Fruit fly (Drosophila melanogaster): Measurements from ENCODE around the gene CG14543.

CG14543 gene

dm6 chr3R:26081380-26081991 lies 25.1 kb downstream of the CG14543 start (continued):
- TF ChIP-seq NfI (GFP tag; optimal IDR thresholded peaks at IDR 0.05) = peak; percentile 28
- TF ChIP-seq gem (tag; optimal IDR thresholded peaks at IDR 0.05) = peak; percentile 78
- peak; percentile 82 for TF ChIP-seq CG2712 (tag; optimal IDR thresholded peaks at IDR 0.05)
- 0 out of 2 replicates have a peak, but pooled peaks have one; percentile 44 for TF ChIP-seq CG14014 (GFP tag; IDR thresholded peaks at IDR 0.05)
- peak; percentile 60 for TF ChIP-seq CG13424 (tag; optimal IDR thresholded peaks at IDR 0.05)
- no peak for TF ChIP-seq btn (GFP tag; optimal IDR thresholded peaks at IDR 0.05)
- TF ChIP-seq CG4730 (GFP tag; IDR thresholded peaks at IDR 0.05) = peak; percentile 27; the same call in 1 of the 2 replicates
- peak; percentile 47; the same call in 1 of the 2 replicates for TF ChIP-seq sisA (GFP tag; IDR thresholded peaks at IDR 0.05)
- TF ChIP-seq dmrt99B (tag; optimal IDR thresholded peaks at IDR 0.05) = peak; percentile 69
- peak; percentile 64 for TF ChIP-seq Oli (tag; optimal IDR thresholded peaks at IDR 0.05)
- TF ChIP-seq CG6254 (GFP tag; optimal IDR thresholded peaks at IDR 0.05) = peak; percentile 73
- TF ChIP-seq E2f1 (GFP tag; IDR thresholded peaks at IDR 0.05) = peak; percentile 30; the same call in 1 of the 2 replicates

- TF ChIP-seq CG15011 (GFP tag; optimal IDR thresholded peaks at IDR 0.05) (no peak), CG2712 (tag; optimal IDR thresholded peaks at IDR 0.05) (no peak), nom (GFP tag; optimal IDR thresholded peaks at IDR 0.05) (no peak), Dek (tag; optimal IDR thresholded peaks at IDR 0.05) (no peak), CG6654 (GFP tag; optimal IDR thresholded peaks at IDR 0.05) (no peak), CG6854 (GFP tag; optimal IDR thresholded peaks at IDR 0.05) (no peak), Fer3 (tag; optimal IDR thresholded peaks at IDR 0.05) (no peak), CG7839 (tag; optimal IDR thresholded peaks at IDR 0.05) (no peak)
These were observed 39.1 kb downstream of the CG14543 start for dm6 chr3R:26095551-26095950.

- TF ChIP-seq ase (GFP tag; IDR thresholded peaks at IDR 0.05) = no peak
- no peak for TF ChIP-seq CG7928 (GFP tag; optimal IDR thresholded peaks at IDR 0.05)
- no peak for TF ChIP-seq CG32532 (GFP tag; IDR thresholded peaks at IDR 0.05)
- no peak for TF ChIP-seq CG6813 (GFP tag; optimal IDR thresholded peaks at IDR 0.05)
- no peak for TF ChIP-seq CG2199 (GFP tag; IDR thresholded peaks at IDR 0.05)
- TF ChIP-seq CG42726 (GFP tag; IDR thresholded peaks at IDR 0.05; ENCODE audit: partially characterized antibody) = no peak
- no peak for TF ChIP-seq slp2 (GFP tag; optimal IDR thresholded peaks at IDR 0.05)
- TF ChIP-seq dysf (GFP tag; IDR thresholded peaks at IDR 0.05) = peak; percentile 28; the same call in 1 of the 3 replicates
- no peak for TF ChIP-seq CG10654 (GFP tag; optimal IDR thresholded peaks at IDR 0.05)
- TF ChIP-seq Dbx (GFP tag; IDR thresholded peaks at IDR 0.05) = no peak
- no peak for TF ChIP-seq her (GFP tag; optimal IDR thresholded peaks at IDR 0.05)
- TF ChIP-seq CG9215 (GFP tag; IDR thresholded peaks at IDR 0.05) = 0 out of 2 replicates have a peak, but pooled peaks have one; percentile 25
- no peak for TF ChIP-seq CG8765 (GFP tag; IDR thresholded peaks at IDR 0.05)
- no peak for TF ChIP-seq CG8089 (GFP tag; optimal IDR thresholded peaks at IDR 0.05)
- no peak for TF ChIP-seq pros (GFP tag; optimal IDR thresholded peaks at IDR 0.05)
- 0 out of 2 replicates have a peak, but pooled peaks have one; percentile 11 for TF ChIP-seq dan (GFP tag; IDR thresholded peaks at IDR 0.05)
- 0 out of 2 replicates have a peak, but pooled peaks have one; percentile 13 for TF ChIP-seq NFAT (GFP tag; IDR thresholded peaks at IDR 0.05)
- TF ChIP-seq Elba2 (GFP tag; optimal IDR thresholded peaks at IDR 0.05) = no peak
- TF ChIP-seq Dek (tag; optimal IDR thresholded peaks at IDR 0.05) = no peak
- no peak for TF ChIP-seq CG34376 (GFP tag; optimal IDR thresholded peaks at IDR 0.05)
- TF ChIP-seq CG12744 (GFP tag; optimal IDR thresholded peaks at IDR 0.05) = no peak
- no peak for TF ChIP-seq CG31365 (tag; optimal IDR thresholded peaks at IDR 0.05)
- no peak for TF ChIP-seq gro (GFP tag; optimal IDR thresholded peaks at IDR 0.05)
- no peak for TF ChIP-seq Mrtf (GFP tag; IDR thresholded peaks at IDR 0.05)
- no peak for TF ChIP-seq HHEX (GFP tag; optimal IDR thresholded peaks at IDR 0.05)
- no peak for TF ChIP-seq Neu2 (GFP tag; optimal IDR thresholded peaks at IDR 0.05; ENCODE audit: borderline replicate concordance)
These were observed 39.8 kb downstream of the CG14543 start for dm6 chr3R:26096192-26096591.
